Worm (Caenorhabditis elegans): ENCODE measurements around the gene oct-2.

oct-2 gene

DNA sequence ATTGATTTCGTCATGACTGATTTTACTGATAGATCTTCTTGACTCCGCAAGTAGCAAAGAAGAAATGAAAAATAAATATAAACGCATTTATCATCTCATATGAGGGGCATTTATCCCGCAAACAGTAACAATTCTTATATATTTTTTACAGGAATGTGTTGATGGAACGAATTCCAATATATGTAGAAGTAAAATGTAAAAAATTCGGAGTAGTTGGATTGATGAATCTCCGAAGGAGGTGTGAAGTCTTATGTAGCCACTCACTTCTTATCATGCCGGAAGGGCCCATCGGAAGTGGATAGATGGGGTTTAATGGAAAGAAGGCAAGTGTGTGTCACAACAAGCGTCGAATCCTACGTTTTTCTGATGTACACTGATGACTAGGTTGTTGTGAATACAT lies 8.5 kb upstream of the oct-2 start, which contains the start of gene gcy-9:
gcy-9 (minus strand) TSS at position 101 of the 400 bp plus-strand sequence.
- TF ChIP-seq fos-1 (tag; optimal IDR thresholded peaks at IDR 0.05): no peak
- TF ChIP-seq lin-39 (tag; optimal IDR thresholded peaks at IDR 0.05): no peak
- TF ChIP-seq ceh-16 (tag; optimal IDR thresholded peaks at IDR 0.05): no peak
- TF ChIP-seq unc-62 (GFP tag; optimal IDR thresholded peaks at IDR 0.05): no peak
- no peak for TF ChIP-seq lin-15B (tag; optimal IDR thresholded peaks at IDR 0.05)
- no peak for TF ChIP-seq nhr-67 (tag; optimal IDR thresholded peaks at IDR 0.05)
- TF ChIP-seq sea-2 (GFP tag; optimal IDR thresholded peaks at IDR 0.05): no peak
- TF ChIP-seq fkh-10 (GFP tag; optimal IDR thresholded peaks at IDR 0.05): no peak
- TF ChIP-seq ztf-11 (tag; optimal IDR thresholded peaks at IDR 0.05): no peak
- TF ChIP-seq ztf-4 (tag; optimal IDR thresholded peaks at IDR 0.05): no peak
- no peak for TF ChIP-seq aly-2 (tag; optimal IDR thresholded peaks at IDR 0.05)
- TF ChIP-seq nhr-25 (tag; optimal IDR thresholded peaks at IDR 0.05): no peak
- TF ChIP-seq nhr-28 (tag; optimal IDR thresholded peaks at IDR 0.05): no peak
- no peak for TF ChIP-seq pha-4 (tag; optimal IDR thresholded peaks at IDR 0.05)
- TF ChIP-seq ama-1 (optimal IDR thresholded peaks at IDR 0.05): no peak

DNA sequence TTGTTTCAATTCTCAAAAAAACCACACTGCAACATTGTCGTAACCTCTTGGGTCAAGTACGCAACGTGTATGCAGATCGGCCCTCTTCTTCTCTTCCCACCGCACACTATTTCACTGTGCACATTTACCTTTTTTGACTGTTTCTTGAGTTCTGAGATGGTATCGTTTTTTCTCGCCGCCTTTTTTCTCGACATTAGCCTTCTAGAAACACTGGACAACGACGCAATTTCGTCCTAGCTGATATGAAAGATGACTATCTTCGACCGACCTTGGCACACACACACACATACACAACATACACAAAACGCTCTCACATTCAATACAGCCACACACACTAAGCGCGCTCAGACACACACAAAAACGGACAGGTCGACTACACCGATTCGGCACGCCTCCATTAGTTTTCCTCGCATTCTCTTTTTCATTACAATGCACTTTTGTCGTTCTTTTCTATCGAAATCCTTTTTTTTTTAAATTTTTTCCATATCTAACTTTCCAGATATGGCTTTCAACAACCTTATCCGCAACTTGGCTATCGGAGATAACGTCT lies 6.8 kb upstream of the oct-2 start, which contains the start of gene aco-1:
aco-1 (plus strand) TSS at position 500 of the 550 bp plus-strand sequence.
- TF ChIP-seq nfya-1 (tag; optimal IDR thresholded peaks at IDR 0.05; ENCODE audit: insufficient read depth) (no peak), nhr-25 (tag; optimal IDR thresholded peaks at IDR 0.05) (peak; percentile 88), elt-1 (tag; optimal IDR thresholded peaks at IDR 0.05) (peak; percentile 13), pqm-1 (tag; optimal IDR thresholded peaks at IDR 0.05) (peak; percentile 60), hmg-11 (tag; optimal IDR thresholded peaks at IDR 0.05) (peak; percentile 27), nhr-23 (tag; optimal IDR thresholded peaks at IDR 0.05) (peak; percentile 58), elt-2 (tag; optimal IDR thresholded peaks at IDR 0.05) (peak; percentile 83), egl-27 (tag; optimal IDR thresholded peaks at IDR 0.05) (peak; percentile 11), zag-1 (tag; optimal IDR thresholded peaks at IDR 0.05) (no peak), elt-3 (tag; optimal IDR thresholded peaks at IDR 0.05) (no peak)

DNA sequence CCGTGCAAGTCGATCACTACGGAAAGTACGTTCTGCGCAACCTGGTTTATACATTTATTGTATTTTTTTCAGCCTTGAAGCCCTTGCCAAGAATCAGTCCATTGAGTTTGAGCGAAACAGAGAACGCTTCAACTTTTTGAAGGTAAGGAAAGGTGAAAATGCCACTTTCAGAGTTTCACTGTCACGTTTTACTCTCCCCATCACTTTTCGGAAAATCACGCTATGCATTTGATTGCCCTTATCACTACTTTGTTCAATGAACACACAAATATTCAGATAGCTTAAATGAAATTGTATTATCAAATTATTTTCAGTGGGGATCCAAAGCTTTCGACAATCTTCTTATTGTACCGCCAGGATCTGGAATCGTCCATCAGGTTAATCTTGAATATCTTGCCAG lies 5.8 kb upstream of the oct-2 start:
- TF ChIP-seq daf-12 (tag; optimal IDR thresholded peaks at IDR 0.05) (no peak), lsy-12 (tag; optimal IDR thresholded peaks at IDR 0.05) (no peak), ceh-28 (tag; optimal IDR thresholded peaks at IDR 0.05) (no peak), jun-1 (tag; optimal IDR thresholded peaks at IDR 0.05) (no peak), nhr-77 (tag; optimal IDR thresholded peaks at IDR 0.05) (no peak), sea-2 (GFP tag; optimal IDR thresholded peaks at IDR 0.05) (no peak), ama-1 (optimal IDR thresholded peaks at IDR 0.05) (no peak), egl-5 (tag; optimal IDR thresholded peaks at IDR 0.05) (no peak), unc-62 (GFP tag; optimal IDR thresholded peaks at IDR 0.05) (no peak), nfya-1 (tag; optimal IDR thresholded peaks at IDR 0.05; ENCODE audit: insufficient read depth) (no peak), nhr-237 (tag; optimal IDR thresholded peaks at IDR 0.05) (no peak), pqm-1 (tag; optimal IDR thresholded peaks at IDR 0.05) (peak; percentile 77), ceh-82 (tag; optimal IDR thresholded peaks at IDR 0.05) (no peak), ceh-9 (tag; optimal IDR thresholded peaks at IDR 0.05) (no peak), fos-1 (tag; optimal IDR thresholded peaks at IDR 0.05) (no peak), mml-1 (tag; optimal IDR thresholded peaks at IDR 0.05) (no peak), elt-3 (tag; optimal IDR thresholded peaks at IDR 0.05) (no peak), zag-1 (tag; optimal IDR thresholded peaks at IDR 0.05) (no peak), pha-4 (tag; optimal IDR thresholded peaks at IDR 0.05) (peak; percentile 42), ZK546.5 (tag; optimal IDR thresholded peaks at IDR 0.05) (no peak), nhr-28 (tag; optimal IDR thresholded peaks at IDR 0.05) (no peak), ztf-11 (tag; optimal IDR thresholded peaks at IDR 0.05) (no peak), elt-2 (tag; optimal IDR thresholded peaks at IDR 0.05) (peak; percentile 60)

DNA sequence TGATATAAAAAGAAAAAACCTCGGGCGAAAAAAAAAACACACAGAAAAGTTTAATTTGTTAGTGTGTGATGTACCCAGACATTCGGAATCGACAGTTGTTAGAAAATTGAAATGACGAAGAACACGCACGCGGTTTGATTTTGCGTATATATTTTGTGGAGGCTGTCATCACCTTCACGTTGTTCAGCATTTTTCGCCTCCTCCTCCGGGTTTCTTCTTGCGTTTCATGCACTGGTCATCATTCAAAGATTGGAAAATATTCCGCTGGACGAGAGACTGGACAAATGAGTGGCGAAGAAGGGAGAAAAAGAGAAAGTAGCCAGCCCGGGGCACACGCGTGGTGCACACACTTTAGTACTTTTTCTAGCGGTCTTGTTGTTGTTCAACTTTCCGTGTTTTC lies 1.4 kb upstream of the oct-2 start:
- TF ChIP-seq elt-1 (tag; optimal IDR thresholded peaks at IDR 0.05): no peak
- TF ChIP-seq egl-5 (tag; optimal IDR thresholded peaks at IDR 0.05): peak; percentile 7
- no peak for TF ChIP-seq ceh-16 (tag; optimal IDR thresholded peaks at IDR 0.05)
- peak; percentile 5 for TF ChIP-seq lin-39 (tag; optimal IDR thresholded peaks at IDR 0.05)

DNA sequence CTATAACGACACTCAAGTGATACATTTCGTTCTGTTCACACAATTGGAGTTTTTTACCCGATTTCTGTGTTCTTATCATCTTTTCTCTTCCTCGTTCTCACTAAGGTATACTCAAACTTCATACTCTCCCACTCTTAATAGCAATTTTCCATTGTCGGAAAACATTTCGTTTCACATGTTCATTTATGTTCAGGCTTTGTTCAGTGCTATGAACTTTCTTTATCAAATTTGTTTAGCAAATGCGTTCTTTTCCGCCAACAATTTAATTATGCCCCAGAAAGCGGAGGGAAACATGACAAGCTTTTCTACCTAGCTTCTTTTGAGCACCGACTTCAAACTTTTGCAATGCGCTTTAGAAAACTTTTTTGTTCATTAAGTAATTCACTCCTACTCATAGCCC lies 784 bp upstream of the oct-2 start:
- TF ChIP-seq R02D3.7 (tag; optimal IDR thresholded peaks at IDR 0.05): no peak
- no peak for TF ChIP-seq unc-62 (GFP tag; optimal IDR thresholded peaks at IDR 0.05)
- no peak for TF ChIP-seq tbx-2 (tag; optimal IDR thresholded peaks at IDR 0.05)
- no peak for TF ChIP-seq fos-1 (tag; optimal IDR thresholded peaks at IDR 0.05)
- TF ChIP-seq elt-2 (tag; optimal IDR thresholded peaks at IDR 0.05): peak; percentile 52
- no peak for TF ChIP-seq ceh-9 (tag; optimal IDR thresholded peaks at IDR 0.05)
- TF ChIP-seq zag-1 (tag; optimal IDR thresholded peaks at IDR 0.05): no peak
